Worm (Caenorhabditis elegans): Measurements from ENCODE around the gene nhr-159.

Gene nhr-159

ce11 chrV:3890761-3891160, 12.6 kb upstream of the nhr-159 start, which contains the start of gene C17E7.9:
Gene C17E7.9, minus strand, starts transcription at chrV:3890861.
- TF ChIP-seq fkh-4 (tag; optimal IDR thresholded peaks at IDR 0.05; ENCODE audit: borderline replicate concordance) (no peak), mab-9 (GFP tag; IDR thresholded peaks at IDR 0.05) (no peak), nhr-237 (tag; optimal IDR thresholded peaks at IDR 0.05) (no peak), elt-3 (tag; optimal IDR thresholded peaks at IDR 0.05) (no peak), snpc-4 (tag; optimal IDR thresholded peaks at IDR 0.05) (no peak), grh-1 (GFP tag; IDR thresholded peaks at IDR 0.05) (no peak), nhr-85 (tag) (no peak), sup-37 (GFP tag; optimal IDR thresholded peaks at IDR 0.05) (no peak), pax-3 (tag; optimal IDR thresholded peaks at IDR 0.05) (no peak), nhr-11 (tag; optimal IDR thresholded peaks at IDR 0.05) (no peak), pqm-1 (tag; optimal IDR thresholded peaks at IDR 0.05) (no peak), skn-1 (tag; optimal IDR thresholded peaks at IDR 0.05) (no peak), lin-35 (GFP tag; optimal IDR thresholded peaks at IDR 0.05) (no peak)

DNA sequence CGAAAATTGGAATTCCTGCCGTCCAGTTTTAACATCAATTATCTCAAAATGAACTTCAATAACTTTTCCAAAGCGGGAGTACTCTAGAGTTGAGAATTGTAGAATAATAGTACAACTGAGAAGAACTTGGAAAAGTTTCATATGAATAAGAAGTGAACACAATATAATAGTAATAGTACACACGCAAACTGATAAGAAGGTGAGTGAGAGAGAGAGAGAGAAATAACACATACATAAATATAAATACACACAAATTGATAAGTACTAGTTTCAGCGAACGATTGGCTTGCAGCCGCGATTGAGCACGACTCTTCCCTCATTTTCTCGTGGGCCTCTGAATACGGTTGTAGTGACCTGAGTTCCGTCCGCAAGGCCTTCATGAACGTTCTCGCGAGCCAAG, 11.0 kb upstream of the nhr-159 start, which contains the start of gene C17E7.13:
Gene C17E7.13 (minus strand): TSS at position 176 of the 400 bp plus-strand sequence.
- no peak for TF ChIP-seq F16B12.6 (tag; optimal IDR thresholded peaks at IDR 0.05)
- TF ChIP-seq mef-2 (tag; optimal IDR thresholded peaks at IDR 0.05): no peak
- TF ChIP-seq skn-1 (tag; optimal IDR thresholded peaks at IDR 0.05): no peak
- TF ChIP-seq lsy-2 (tag; optimal IDR thresholded peaks at IDR 0.05): no peak
- TF ChIP-seq xbp-1 (tag; optimal IDR thresholded peaks at IDR 0.05): no peak
- no peak for TF ChIP-seq nhr-28 (tag; optimal IDR thresholded peaks at IDR 0.05)
- no peak for TF ChIP-seq mep-1 (tag; optimal IDR thresholded peaks at IDR 0.05)
- TF ChIP-seq ceh-63 (GFP tag; optimal IDR thresholded peaks at IDR 0.05): no peak
- no peak for TF ChIP-seq sptf-1 (tag; optimal IDR thresholded peaks at IDR 0.05)
- no peak for TF ChIP-seq dpl-1 (GFP tag; optimal IDR thresholded peaks at IDR 0.05)
- no peak for TF ChIP-seq nhr-85 (tag)
- no peak for TF ChIP-seq pag-3 (tag; optimal IDR thresholded peaks at IDR 0.05; ENCODE audit: borderline replicate concordance, insufficient read depth)
- no peak for TF ChIP-seq ces-1 (GFP tag; optimal IDR thresholded peaks at IDR 0.05)

- TF ChIP-seq nhr-90 (tag; optimal IDR thresholded peaks at IDR 0.05; ENCODE audit: poor library complexity): no peak
- no peak for TF ChIP-seq blmp-1 (tag; optimal IDR thresholded peaks at IDR 0.05)
- TF ChIP-seq sup-37 (GFP tag; optimal IDR thresholded peaks at IDR 0.05): no peak
- TF ChIP-seq xbp-1 (tag; optimal IDR thresholded peaks at IDR 0.05): no peak
- no peak for TF ChIP-seq ceh-82 (tag; optimal IDR thresholded peaks at IDR 0.05)
- TF ChIP-seq nhr-237 (tag; optimal IDR thresholded peaks at IDR 0.05): no peak
- TF ChIP-seq skn-1 (tag; optimal IDR thresholded peaks at IDR 0.05): no peak
- TF ChIP-seq sox-4 (tag; optimal IDR thresholded peaks at IDR 0.05): no peak
Observed at ce11 chrV:3886104-3886503, 8.0 kb upstream of the nhr-159 start, which contains the start of gene nhr-124. Gene nhr-124, minus strand, starts transcription at chrV:3886204.

DNA sequence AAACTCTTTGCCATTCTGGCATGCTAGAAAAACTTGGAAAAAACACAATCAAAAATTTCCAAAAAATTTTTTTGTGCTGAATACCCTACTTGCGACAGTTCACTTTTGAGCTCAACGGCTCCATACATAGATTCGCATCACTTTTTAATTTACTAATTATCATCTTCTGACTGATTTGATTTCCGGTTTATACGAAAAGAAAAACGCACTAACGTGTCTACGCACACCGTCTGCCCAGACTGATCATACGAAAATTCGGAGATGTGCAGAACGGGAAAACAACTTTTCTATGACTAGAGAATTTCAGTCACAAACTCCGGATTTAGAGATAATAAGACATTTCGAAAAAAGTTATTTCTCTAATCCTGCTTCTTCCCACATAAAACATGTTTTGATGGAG, 6.4 kb upstream of the nhr-159 start:
- TF ChIP-seq lin-39 (tag; optimal IDR thresholded peaks at IDR 0.05): no peak
- TF ChIP-seq ets-5 (GFP tag; IDR thresholded peaks at IDR 0.05): no peak
- TF ChIP-seq fkh-8 (tag; optimal IDR thresholded peaks at IDR 0.05): peak; percentile 38
- TF ChIP-seq dsc-1 (tag; optimal IDR thresholded peaks at IDR 0.05): peak; percentile 65
- TF ChIP-seq lin-15B (tag; optimal IDR thresholded peaks at IDR 0.05): no peak
- peak; percentile 3 for TF ChIP-seq nhr-71 (tag; optimal IDR thresholded peaks at IDR 0.05)
- peak; percentile 70 for TF ChIP-seq ceh-8 (GFP tag; optimal IDR thresholded peaks at IDR 0.05)

DNA sequence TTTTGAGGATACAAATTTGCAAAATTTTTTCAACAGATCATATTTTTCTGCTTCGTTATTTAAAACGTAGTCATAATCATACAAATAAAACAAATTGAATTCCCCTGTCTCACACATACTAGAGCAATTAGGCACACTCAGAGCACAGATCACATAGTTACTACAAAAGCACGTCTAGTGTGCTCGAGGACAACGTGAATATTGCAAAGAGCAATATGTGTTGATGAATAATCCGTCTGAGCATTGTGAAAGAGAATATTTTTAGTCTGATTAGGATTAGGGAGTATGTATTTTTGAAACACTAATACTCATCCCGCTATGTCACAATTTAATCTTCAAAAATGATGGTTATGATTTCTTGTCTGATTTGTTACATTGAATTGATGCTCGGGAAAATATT, 881 bp downstream of the nhr-159 start:
- TF ChIP-seq fkh-8 (tag; optimal IDR thresholded peaks at IDR 0.05) (peak; percentile 75), nhr-77 (tag; optimal IDR thresholded peaks at IDR 0.05) (no peak), nhr-71 (tag; optimal IDR thresholded peaks at IDR 0.05) (peak; percentile 5), nhr-47 (tag; optimal IDR thresholded peaks at IDR 0.05) (peak; percentile 13), pax-3 (tag; optimal IDR thresholded peaks at IDR 0.05) (peak; percentile 14), dsc-1 (tag; optimal IDR thresholded peaks at IDR 0.05) (peak; percentile 85)

All from whole organism, L1 larva.